Worm (Caenorhabditis elegans): ENCODE data around the gene nas-25.

- no peak for TF ChIP-seq tab-1 (GFP tag; IDR thresholded peaks at IDR 0.05)
- no peak for TF ChIP-seq flt-1 (GFP tag; IDR thresholded peaks at IDR 0.05)
- TF ChIP-seq ztf-23 (GFP tag; IDR thresholded peaks at IDR 0.05), result no peak
- TF ChIP-seq med-1 (GFP tag; optimal IDR thresholded peaks at IDR 0.05; ENCODE audit: insufficient read depth), result no peak
- TF ChIP-seq T22C8.4 (GFP tag; IDR thresholded peaks at IDR 0.05), result no peak
These were observed 33.2 kb upstream of the nas-25 start, which contains the start of gene idpa-2 for ce11 chrII:8792640-8793039.

Data from whole organism, midembryonic.